Fruit fly (Drosophila melanogaster) whole organism, embryonic: ENCODE results near the gene DEF8.

Experiments
- Abd-B ChIP-seq: fragments of 200-800 bp; sonication (Bioruptor generic); optimal IDR thresholded peaks from 2 replicates; lab custom pipeline; 2018; ENCODE audit warnings: missing biosample characterization, mild to moderate bottlenecking, missing genetic modification characterization, moderate library complexity
- Ada2b ChIP-seq: fragments of 200-800 bp; sonication (Bioruptor generic); IDR thresholded peaks from 2 replicates; pipeline ENCODE4 v1.3.6; 2022; ENCODE audit warnings: missing biosample characterization, missing genetic modification characterization
- Antp ChIP-seq: fragments of 200-800 bp; sonication (Bioruptor generic); optimal IDR thresholded peaks from 3 replicates; lab custom pipeline; 2016; ENCODE audit warnings: missing biosample characterization, missing genetic modification characterization
- CG16813 ChIP-seq: fragments of 200-800 bp; sonication (Bioruptor generic); IDR thresholded peaks from 3 replicates; pipeline ENCODE4 v1.3.6; 2022; ENCODE audit warnings: missing biosample characterization, missing genetic modification characterization; ENCODE audit not compliant: partially characterized antibody
- CG18011 ChIP-seq: fragments of 200-800 bp; sonication (Bioruptor generic); optimal IDR thresholded peaks from 2 replicates; lab custom pipeline; 2017; ENCODE audit warnings: missing biosample characterization, missing genetic modification characterization, mild to moderate bottlenecking, moderate library complexity, missing genotype
- CG2116 ChIP-seq: fragments of 200-800 bp; sonication (Bioruptor generic); optimal IDR thresholded peaks from 3 replicates; lab custom pipeline; 2018; ENCODE audit warnings: missing biosample characterization, mild to moderate bottlenecking, missing genetic modification characterization
- CG30020 ChIP-seq: fragments of 200-800 bp; optimal IDR thresholded peaks from 2 replicates; lab custom pipeline; 2019; ENCODE audit warnings: missing biosample characterization, mild to moderate bottlenecking, missing genetic modification characterization, moderate library complexity
- CG31388 ChIP-seq: fragments of 200-800 bp; sonication (Bioruptor generic); optimal IDR thresholded peaks from 2 replicates; lab custom pipeline; 2016; ENCODE audit warnings: missing biosample characterization, missing genetic modification characterization
- CG3163 ChIP-seq: fragments of 200-800 bp; sonication (Bioruptor generic); optimal IDR thresholded peaks from 3 replicates; lab custom pipeline; 2016; ENCODE audit warnings: missing biosample characterization, missing genetic modification characterization
- CG4424 ChIP-seq: fragments of 200-800 bp; sonication (Bioruptor generic); optimal IDR thresholded peaks from 3 replicates; lab custom pipeline; 2016; ENCODE audit warnings: missing biosample characterization, missing genetic modification characterization
- CG7357 ChIP-seq: fragments of 200-800 bp; sonication (Bioruptor generic); IDR thresholded peaks from 3 replicates; pipeline ENCODE4 v1.3.6; 2022; ENCODE audit warnings: missing biosample characterization, missing genetic modification characterization
- CG7372 ChIP-seq: fragments of 200-800 bp; sonication (Bioruptor generic); IDR thresholded peaks from 2 replicates; pipeline ENCODE4 v1.3.6; 2022; ENCODE audit warnings: missing biosample characterization, missing genetic modification characterization
- CG7745 ChIP-seq: fragments of 200-800 bp; sonication (Bioruptor generic); optimal IDR thresholded peaks from 2 replicates; lab custom pipeline; 2018; ENCODE audit warnings: missing biosample characterization, mild to moderate bottlenecking, missing genetic modification characterization, moderate library complexity
- CG8290 ChIP-seq, 3 experiments: fragments of 200-800 bp; sonication (Bioruptor generic); optimal IDR thresholded peaks; 2 replicates each; lab custom pipeline; 2016 to 2019; ENCODE audit warnings: missing biosample characterization in 3 of 3, missing genetic modification characterization in 3 of 3, mild to moderate bottlenecking in 2 of 3, moderate library complexity in 1 of 3
- CG8478 ChIP-seq: fragments of >200 bp; optimal IDR thresholded peaks from 2 replicates; lab custom pipeline; 2018
- CG9437 ChIP-seq: fragments of 200-800 bp; sonication (Bioruptor generic); optimal IDR thresholded peaks from 2 replicates; lab custom pipeline; 2018; ENCODE audit warnings: missing biosample characterization, mild to moderate bottlenecking, missing genetic modification characterization
- CG9797 ChIP-seq: fragments of 200-800 bp; sonication (Bioruptor generic); optimal IDR thresholded peaks from 3 replicates; lab custom pipeline; 2018; ENCODE audit warnings: missing biosample characterization, mild to moderate bottlenecking, missing genetic modification characterization
- CoRest ChIP-seq: fragments of 200-800 bp; sonication (Bioruptor generic); optimal IDR thresholded peaks from 3 replicates; lab custom pipeline; 2018; ENCODE audit warnings: missing biosample characterization, mild to moderate bottlenecking, missing genetic modification characterization, moderate library complexity
- Ets97D ChIP-seq: fragments of 200-800 bp; sonication (Bioruptor generic); optimal IDR thresholded peaks from 3 replicates; lab custom pipeline; 2016; ENCODE audit warnings: missing biosample characterization, missing genetic modification characterization
- HmgD ChIP-seq: fragments of 200-800 bp; sonication (Bioruptor generic); optimal IDR thresholded peaks from 3 replicates; lab custom pipeline; 2016; ENCODE audit warnings: missing biosample characterization, missing genetic modification characterization
- Hr3 ChIP-seq: fragments of 200-800 bp; sonication (Bioruptor generic); optimal IDR thresholded peaks from 3 replicates; lab custom pipeline; 2016; ENCODE audit warnings: missing biosample characterization, missing genetic modification characterization
- MESR4 ChIP-seq: fragments of 200-800 bp; sonication (Bioruptor generic); optimal IDR thresholded peaks from 2 replicates; lab custom pipeline; 2018; ENCODE audit warnings: missing biosample characterization, mild to moderate bottlenecking, missing genetic modification characterization, moderate library complexity
- Med ChIP-seq: fragments of 200-800 bp; sonication (Bioruptor generic); peaks from one replicate; lab custom pipeline; 2016; ENCODE audit warnings: missing biosample characterization, missing genetic modification characterization, mild to moderate bottlenecking, inconsistent platforms, moderate library complexity
- Mes4 ChIP-seq: fragments of 200-800 bp; sonication (Bioruptor generic); optimal IDR thresholded peaks from 2 replicates; lab custom pipeline; 2016; ENCODE audit warnings: missing biosample characterization, missing genetic modification characterization
- NfI ChIP-seq: fragments of 200-800 bp; sonication (Bioruptor generic); optimal IDR thresholded peaks from 3 replicates; lab custom pipeline; 2018; ENCODE audit warnings: missing biosample characterization, mild to moderate bottlenecking, missing genetic modification characterization, moderate library complexity
- Sox102F ChIP-seq: fragments of 200-800 bp; sonication (Bioruptor generic); optimal IDR thresholded peaks from 2 replicates; lab custom pipeline; 2018; ENCODE audit warnings: missing biosample characterization, mild to moderate bottlenecking, missing genetic modification characterization, moderate library complexity
- Spps ChIP-seq: fragments of 200-800 bp; sonication (Bioruptor generic); optimal IDR thresholded peaks from 2 replicates; lab custom pipeline; 2018; ENCODE audit warnings: missing biosample characterization, mild to moderate bottlenecking, missing genetic modification characterization
- Xbp1 ChIP-seq: fragments of 200-800 bp; sonication (Bioruptor generic); optimal IDR thresholded peaks from 3 replicates; lab custom pipeline; 2016; ENCODE audit warnings: missing biosample characterization, mild to moderate bottlenecking, missing genetic modification characterization
- ac ChIP-seq: fragments of 200-800 bp; sonication (Bioruptor generic); optimal IDR thresholded peaks from 3 replicates; lab custom pipeline; 2017; ENCODE audit warnings: missing biosample characterization, mild to moderate bottlenecking, missing genetic modification characterization
- az2 ChIP-seq: fragments of 200-800 bp; sonication (Bioruptor generic); optimal IDR thresholded peaks from 3 replicates; lab custom pipeline; 2016; ENCODE audit warnings: missing biosample characterization, missing genetic modification characterization
- bab2 ChIP-seq: fragments of 200-800 bp; sonication (Bioruptor generic); optimal IDR thresholded peaks from 2 replicates; lab custom pipeline; 2016; ENCODE audit warnings: missing biosample characterization, missing genetic modification characterization
- cas ChIP-seq: fragments of 200-800 bp; sonication (Bioruptor generic); IDR thresholded peaks from 2 replicates; pipeline ENCODE4 v1.3.6; 2022; ENCODE audit warnings: missing biosample characterization, missing genetic modification characterization
- croc ChIP-seq: fragments of 200-800 bp; sonication (Bioruptor generic); conservative IDR thresholded peaks from 3 replicates; pipeline ENCODE4 v1.3.6; 2022; ENCODE audit warnings: missing biosample characterization, missing genetic modification characterization
- dimm ChIP-seq: fragments of 200-800 bp; sonication (Bioruptor generic); IDR thresholded peaks from 2 replicates; pipeline ENCODE4 v1.3.6; 2022; ENCODE audit warnings: missing biosample characterization, missing genetic modification characterization
- eve ChIP-seq, 2 experiments: fragments of >200 bp; optimal IDR thresholded peaks; 2 replicates each; lab custom pipeline; 2017; ENCODE audit warnings: missing biosample characterization in 2 of 2, missing genetic modification characterization in 2 of 2
- hkb ChIP-seq, 2 experiments: fragments of 200-800 bp in 1 of 2; fragments of >200 bp in 1 of 2; sonication (Bioruptor generic) in 1 of 2; IDR thresholded peaks in 1 of 2; optimal IDR thresholded peaks in 1 of 2; 2 replicates each; pipeline versions ENCODE4 v1.3.6 to Lab custom; 2017 to 2022; ENCODE audit warnings: missing biosample characterization in 1 of 2, missing genetic modification characterization in 1 of 2
- jing ChIP-seq: fragments of 200-800 bp; sonication (Bioruptor generic); optimal IDR thresholded peaks from 2 replicates; lab custom pipeline; 2018; ENCODE audit warnings: missing biosample characterization, mild to moderate bottlenecking, missing genetic modification characterization
- lbe ChIP-seq: fragments of 200-800 bp; sonication (Bioruptor generic); optimal IDR thresholded peaks from 2 replicates; lab custom pipeline; 2016; ENCODE audit warnings: missing biosample characterization, mild to moderate bottlenecking, missing genetic modification characterization
- lmd ChIP-seq: fragments of 200-800 bp; sonication (Bioruptor generic); IDR thresholded peaks from 2 replicates; pipeline ENCODE4 v1.3.6; 2022; ENCODE audit warnings: missing biosample characterization, missing genetic modification characterization
- lola ChIP-seq, 3 experiments: fragments of >200 bp in 2 of 3; fragments of 200-800 bp in 1 of 3; sonication (Bioruptor generic) in 1 of 3; optimal IDR thresholded peaks; 2 replicates each; lab custom pipeline; 2017 to 2019; ENCODE audit warnings: missing biosample characterization in 3 of 3, missing genetic modification characterization in 3 of 3, mild to moderate bottlenecking in 1 of 3, moderate library complexity in 1 of 3
- nmo ChIP-seq: fragments of 200-800 bp; sonication (Bioruptor generic); optimal IDR thresholded peaks from 2 replicates; lab custom pipeline; 2018; ENCODE audit warnings: missing biosample characterization, mild to moderate bottlenecking, missing genetic modification characterization, moderate library complexity
- oc ChIP-seq: fragments of 200-800 bp; sonication (Bioruptor generic); optimal IDR thresholded peaks from 2 replicates; lab custom pipeline; 2018; ENCODE audit warnings: missing biosample characterization, mild to moderate bottlenecking, missing genetic modification characterization, moderate library complexity
- pho ChIP-seq: fragments of 200-800 bp; sonication (Bioruptor generic); optimal IDR thresholded peaks from 2 replicates; lab custom pipeline; 2016; ENCODE audit warnings: missing biosample characterization, missing genetic modification characterization
- phol ChIP-seq: fragments of 200-800 bp; sonication (Bioruptor generic); optimal IDR thresholded peaks from 3 replicates; lab custom pipeline; 2018; ENCODE audit warnings: missing biosample characterization, mild to moderate bottlenecking, missing genetic modification characterization, moderate library complexity
- pita ChIP-seq: fragments of 200-800 bp; sonication (Bioruptor generic); optimal IDR thresholded peaks from 2 replicates; lab custom pipeline; 2017; ENCODE audit warnings: missing biosample characterization, mild to moderate bottlenecking, missing genetic modification characterization
- rib ChIP-seq: fragments of 200-800 bp; sonication (Bioruptor generic); IDR thresholded peaks from 2 replicates; pipeline ENCODE4 v1.3.6; 2022; ENCODE audit warnings: missing biosample characterization, missing genetic modification characterization
- so ChIP-seq: fragments of 200-800 bp; sonication (Bioruptor generic); IDR thresholded peaks from 3 replicates; pipeline ENCODE4 v1.3.6; 2022; ENCODE audit warnings: missing biosample characterization, missing genetic modification characterization
- z ChIP-seq: fragments of 200-800 bp; sonication (Bioruptor generic); IDR thresholded peaks from 3 replicates; pipeline ENCODE4 v1.3.6; 2022; ENCODE audit warnings: missing biosample characterization, missing genetic modification characterization

DEF8 gene

dm6 chr3L:12111081-12111958 lies 20.6 kb upstream of the DEF8 start (continued):
- no peak for TF ChIP-seq CG7745 (tag; lab: Kevin White, UChicago)
- TF ChIP-seq lbe, result no peak
- TF ChIP-seq oc, result peak; percentile 78
- TF ChIP-seq CG3163 (GFP tag; lab: Kevin White, UChicago), result peak; percentile 74
- TF ChIP-seq so, result peak; percentile 62; the same call in 1 of the 3 replicates
- TF ChIP-seq Spps (tag; lab: Kevin White, UChicago), result peak; percentile 95
- TF ChIP-seq lmd (GFP tag; lab: Robert Waterston, UW), result peak; percentile 81
- peak; percentile 54 for TF ChIP-seq bab2
- TF ChIP-seq Sox102F (GFP tag; lab: Kevin White, UChicago), result peak; percentile 89
- TF ChIP-seq HmgD (GFP tag; lab: Kevin White, UChicago), result no peak
- no peak; the same call in 1 of the 2 replicates for TF ChIP-seq Ada2b (GFP tag; lab: Robert Waterston, UW)
- TF ChIP-seq az2 (GFP tag; lab: Kevin White, UChicago), result peak; percentile 64
- peak; percentile 89 for TF ChIP-seq CG9437
- peak; percentile 80 for TF ChIP-seq CG4424 (GFP tag; lab: Kevin White, UChicago)
- no peak for TF ChIP-seq eve (GFP tag; optimal IDR thresholded peaks at IDR 0.05; lab: Kevin White, UChicago)
- no peak for TF ChIP-seq Mes4 (GFP tag; lab: Kevin White, UChicago)
- no peak for TF ChIP-seq CG31388 (GFP tag; lab: Kevin White, UChicago)
- peak; percentile 64 for TF ChIP-seq NfI (GFP tag; lab: Kevin White, UChicago)
- peak; percentile 48 for TF ChIP-seq CG8290 (GFP tag; optimal IDR thresholded peaks at IDR 0.05; lab: Kevin White, UChicago)
- no peak for TF ChIP-seq CG8290 (tag; optimal IDR thresholded peaks at IDR 0.05; lab: Kevin White, UChicago)
- TF ChIP-seq CG7372 (GFP tag; lab: Robert Waterston, UW), result peak; percentile 49; the same call in 1 of the 2 replicates
- peak; percentile 92 for TF ChIP-seq phol
- no peak for TF ChIP-seq MESR4 (GFP tag; lab: Kevin White, UChicago)
- TF ChIP-seq pita, result no peak
- TF ChIP-seq ac, result no peak
- peak; percentile 11 for TF ChIP-seq jing (GFP tag; lab: Kevin White, UChicago)
- TF ChIP-seq Abd-B (GFP tag; lab: Kevin White, UChicago), result peak; percentile 93
- TF ChIP-seq CG8478, result no peak
- 0 out of 2 replicates have a peak, but pooled peaks have one; percentile 24 for TF ChIP-seq cas (GFP tag; lab: Robert Waterston, UW)
- TF ChIP-seq rib, result no peak
- no peak for TF ChIP-seq CG18011 (GFP tag; lab: Kevin White, UChicago)
- TF ChIP-seq Xbp1 (GFP tag; lab: Kevin White, UChicago), result peak; percentile 76
- no peak for TF ChIP-seq dimm (GFP tag; lab: Robert Waterston, UW)
- TF ChIP-seq croc, result peak; percentile 76
- peak; percentile 40; the same call in 1 of the 3 replicates for TF ChIP-seq CG7357 (GFP tag; lab: Robert Waterston, UW)
- no peak for TF ChIP-seq z (GFP tag; lab: Robert Waterston, UW)
- TF ChIP-seq CG30020 (tag; lab: Kevin White, UChicago), result peak; percentile 77
- peak; percentile 72 for TF ChIP-seq Med (GFP tag; lab: Kevin White, UChicago)
- peak; percentile 96 for TF ChIP-seq nmo
- TF ChIP-seq CG9797, result no peak
- no peak for TF ChIP-seq Antp (GFP tag; lab: Kevin White, UChicago)
- TF ChIP-seq Ets97D, result no peak
- TF ChIP-seq CG16813 (GFP tag; lab: Robert Waterston, UW), result no peak
- peak; percentile 30 for TF ChIP-seq CG2116 (GFP tag; lab: Kevin White, UChicago)
- TF ChIP-seq CoRest (tag; lab: Kevin White, UChicago), result peak; percentile 95
- peak in 1 of 3 experiments; percentile 98 for TF ChIP-seq lola (GFP tag; optimal IDR thresholded peaks at IDR 0.05; lab: Kevin White, UChicago)
- no peak for TF ChIP-seq hkb (optimal IDR thresholded peaks at IDR 0.05; lab: Kevin White, UChicago)
- 0 out of 2 replicates have a peak, but pooled peaks have one; percentile 34 for TF ChIP-seq hkb (GFP tag; IDR thresholded peaks at IDR 0.05; lab: Robert Waterston, UW)
- TF ChIP-seq Hr3 (GFP tag; lab: Kevin White, UChicago), result peak; percentile 81
- no peak for TF ChIP-seq pho (GFP tag; lab: Kevin White, UChicago)
